Worm (Caenorhabditis elegans) whole organism, L4/young adult: ENCODE data around the gene oxi-1.

Source experiments
- W03F9.2 ChIP-seq: fragments of 150-350 bp; optimal IDR thresholded peaks from 2 replicates; lab custom pipeline; 2014; ENCODE audit warnings: missing biosample characterization, missing genetic modification characterization
- dao-5 ChIP-seq: sonication (generic microtip); optimal IDR thresholded peaks from 2 replicates; lab custom pipeline; 2016; ENCODE audit warnings: missing genotype, missing genetic modification characterization, moderate library complexity, missing compliant biosample characterization
- him-1 ChIP-seq: sonication (generic microtip); optimal IDR thresholded peaks from 2 replicates; lab custom pipeline; 2016; ENCODE audit warnings: missing genotype, missing genetic modification reagents, missing genetic modification characterization, missing compliant biosample characterization

- no peak for TF ChIP-seq him-1 (tag; lab: Kevin White, UChicago)
- no peak for TF ChIP-seq dao-5 (tag; lab: Kevin White, UChicago)
- TF ChIP-seq W03F9.2 (tag; lab: Kevin White, UChicago), result no peak
Observed at ce11 chrIII:10894220-10894619, 36.1 kb downstream of the oxi-1 start, which contains the start of gene fbxb-87.
